Worm (Caenorhabditis elegans): Measurements from ENCODE around the gene cpi-2.

DNA sequence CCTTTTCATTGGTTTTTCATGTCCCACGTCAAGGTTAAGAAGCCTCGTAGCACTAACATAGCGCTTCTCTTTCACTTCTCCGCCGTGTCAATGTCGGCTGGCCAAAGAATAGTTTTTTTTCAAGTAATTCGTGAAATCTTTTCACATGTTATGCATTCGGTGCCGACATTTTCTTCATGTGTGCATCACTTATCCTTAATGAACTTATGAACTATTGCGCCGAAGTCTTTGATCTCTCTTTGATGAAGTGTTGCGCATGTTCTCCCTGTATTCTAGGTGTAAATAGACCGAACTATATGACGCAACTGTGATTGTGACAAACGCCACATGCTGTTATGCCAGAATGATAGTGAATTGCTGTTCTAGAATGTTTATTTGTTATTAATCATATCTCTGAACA is 21.8 kb upstream of the cpi-2 start:
- TF ChIP-seq aly-2 (tag; optimal IDR thresholded peaks at IDR 0.05), result no peak
- no peak for TF ChIP-seq elt-1 (tag; optimal IDR thresholded peaks at IDR 0.05)
- no peak for TF ChIP-seq fkh-2 (tag; optimal IDR thresholded peaks at IDR 0.05)
- no peak for TF ChIP-seq ama-1 (optimal IDR thresholded peaks at IDR 0.05)
- no peak for TF ChIP-seq unc-62 (GFP tag; optimal IDR thresholded peaks at IDR 0.05)
- TF ChIP-seq tbx-2 (tag; optimal IDR thresholded peaks at IDR 0.05), result no peak
- no peak for TF ChIP-seq egl-27 (tag; optimal IDR thresholded peaks at IDR 0.05)
- TF ChIP-seq ztf-4 (tag; optimal IDR thresholded peaks at IDR 0.05), result no peak
